Fruit fly (Drosophila melanogaster): ENCODE data around the gene CG8003.

CG8003 gene

DNA sequence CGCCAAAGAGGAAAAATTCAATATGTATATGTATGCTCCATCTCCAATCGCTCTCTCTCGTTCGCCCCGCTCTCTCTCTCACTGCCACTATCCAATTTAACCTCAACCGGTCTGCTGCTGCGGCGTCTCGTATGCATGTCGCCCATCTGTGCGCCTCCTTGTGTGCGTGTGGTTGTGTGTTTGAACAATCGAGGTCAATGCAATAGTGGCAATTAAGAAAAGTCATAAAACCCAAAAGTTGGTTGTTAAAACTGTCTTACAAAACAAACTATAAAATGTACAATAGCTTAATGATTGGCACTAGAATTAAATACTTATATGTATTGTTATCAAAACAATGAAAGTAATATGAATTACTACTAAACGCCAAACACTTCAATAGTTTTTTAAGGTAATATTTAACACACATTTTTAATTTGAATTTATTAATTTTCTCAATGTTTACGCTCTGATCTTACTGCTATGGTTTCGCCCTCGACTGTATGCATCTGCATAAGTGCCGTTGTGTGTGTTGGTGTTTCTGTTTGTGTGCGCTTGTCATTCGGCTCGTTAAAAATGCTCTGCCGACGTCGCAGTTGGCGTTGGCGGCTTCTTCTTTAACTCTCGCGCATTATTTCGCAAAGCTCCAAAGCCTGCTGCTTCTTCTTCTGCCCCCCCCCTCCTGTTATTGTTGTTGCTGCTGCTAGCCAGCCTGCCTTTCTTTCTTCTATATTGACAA lies 4.3 kb downstream of the CG8003 start (continued):
- peak; percentile 70 for TF ChIP-seq CG4360 (GFP tag; IDR thresholded peaks at IDR 0.05)
- peak; percentile 86 for TF ChIP-seq Bteb2 (GFP tag; optimal IDR thresholded peaks at IDR 0.05)
- peak; percentile 80 for TF ChIP-seq CG31365 (tag; optimal IDR thresholded peaks at IDR 0.05)
- peak; percentile 97 for TF ChIP-seq NfI (GFP tag; optimal IDR thresholded peaks at IDR 0.05)
- peak; percentile 59 for TF ChIP-seq CG7745 (tag; optimal IDR thresholded peaks at IDR 0.05)
- peak; percentile 95 for TF ChIP-seq caup (GFP tag; optimal IDR thresholded peaks at IDR 0.05; ENCODE audit: severe bottlenecking)
- peak; percentile 64 for TF ChIP-seq Antp (GFP tag; optimal IDR thresholded peaks at IDR 0.05)
- no peak for TF ChIP-seq cad (GFP tag; optimal IDR thresholded peaks at IDR 0.05)
- no peak for TF ChIP-seq zen2 (GFP tag; IDR thresholded peaks at IDR 0.05; ENCODE audit: partially characterized antibody)
- peak; percentile 87 for TF ChIP-seq pb (GFP tag; optimal IDR thresholded peaks at IDR 0.05)
- peak; percentile 75 for TF ChIP-seq Atf-2 (GFP tag; optimal IDR thresholded peaks at IDR 0.05)
- TF ChIP-seq CG32532 (GFP tag; IDR thresholded peaks at IDR 0.05): peak; percentile 91
- TF ChIP-seq usp (GFP tag; optimal IDR thresholded peaks at IDR 0.05): no peak
- TF ChIP-seq tap (tag; optimal IDR thresholded peaks at IDR 0.05): peak; percentile 98
- TF ChIP-seq HLH3B (GFP tag; IDR thresholded peaks at IDR 0.05): peak; percentile 92
- TF ChIP-seq CG18476 (GFP tag; optimal IDR thresholded peaks at IDR 0.05): peak; percentile 95
- TF ChIP-seq CG2129 (GFP tag; IDR thresholded peaks at IDR 0.05; ENCODE audit: partially characterized antibody): no peak
- TF ChIP-seq CG1024 (GFP tag; IDR thresholded peaks at IDR 0.05): peak; percentile 65
- TF ChIP-seq sens (GFP tag): peak; percentile 98
- TF ChIP-seq CG17186 (GFP tag; optimal IDR thresholded peaks at IDR 0.05): peak; percentile 89
- TF ChIP-seq CG3726 (GFP tag; IDR thresholded peaks at IDR 0.05): peak; percentile 83; the same call in 1 of the 3 replicates
- TF ChIP-seq CG4328 (GFP tag; optimal IDR thresholded peaks at IDR 0.05): peak; percentile 98
- peak; percentile 84 for TF ChIP-seq Ada2b (GFP tag; IDR thresholded peaks at IDR 0.05)
- peak; percentile 95 for TF ChIP-seq Hand (GFP tag; optimal IDR thresholded peaks at IDR 0.05)
- TF ChIP-seq en (GFP tag; optimal IDR thresholded peaks at IDR 0.05): peak; percentile 67
- TF ChIP-seq nau (GFP tag; optimal IDR thresholded peaks at IDR 0.05): peak; percentile 97
- TF ChIP-seq Sox100B (GFP tag; optimal IDR thresholded peaks at IDR 0.05): peak; percentile 99
- peak; percentile 78 for TF ChIP-seq maf-S (GFP tag; optimal IDR thresholded peaks at IDR 0.05)
- TF ChIP-seq CG10431 (GFP tag; optimal IDR thresholded peaks at IDR 0.05): peak; percentile 94
- TF ChIP-seq slp2 (GFP tag; optimal IDR thresholded peaks at IDR 0.05): peak; percentile 76
- TF ChIP-seq B-H1 (GFP tag; IDR thresholded peaks at IDR 0.05): peak; percentile 89
- TF ChIP-seq dmrt99B (tag; optimal IDR thresholded peaks at IDR 0.05): peak; percentile 99
- peak; percentile 62 for TF ChIP-seq CHES-1-like (GFP tag; optimal IDR thresholded peaks at IDR 0.05)
- peak; percentile 73 for TF ChIP-seq CG1792 (GFP tag; optimal IDR thresholded peaks at IDR 0.05)
- peak; percentile 53; the same call in 1 of the 2 replicates for TF ChIP-seq CG17612 (GFP tag; IDR thresholded peaks at IDR 0.05)
- peak; percentile 99 for TF ChIP-seq CG12659 (GFP tag; optimal IDR thresholded peaks at IDR 0.05)
- TF ChIP-seq CG8281 (tag; optimal IDR thresholded peaks at IDR 0.05): peak; percentile 90
- peak; percentile 97 for TF ChIP-seq Spps (tag; optimal IDR thresholded peaks at IDR 0.05)
- no peak for TF ChIP-seq bbx (GFP tag; IDR thresholded peaks at IDR 0.05; ENCODE audit: partially characterized antibody)
- peak; percentile 67 for TF ChIP-seq tx (GFP tag; optimal IDR thresholded peaks at IDR 0.05)
- peak; percentile 89 for TF ChIP-seq D19B (GFP tag; optimal IDR thresholded peaks at IDR 0.05)
- TF ChIP-seq CG7928 (GFP tag; optimal IDR thresholded peaks at IDR 0.05): peak; percentile 75
- TF ChIP-seq Dbx (GFP tag; IDR thresholded peaks at IDR 0.05): peak; percentile 90
- peak; percentile 87 for TF ChIP-seq Awh (GFP tag; IDR thresholded peaks at IDR 0.05)
- peak; percentile 99 for TF ChIP-seq CoRest (tag; optimal IDR thresholded peaks at IDR 0.05)
- TF ChIP-seq salm (tag; optimal IDR thresholded peaks at IDR 0.05): peak; percentile 97
- no peak for TF ChIP-seq Tbp (GFP tag; optimal IDR thresholded peaks at IDR 0.05)
- TF ChIP-seq CG6175 (GFP tag; IDR thresholded peaks at IDR 0.05): peak; percentile 77; the same call in 2 of the 3 replicates
- TF ChIP-seq CG2199 (GFP tag; IDR thresholded peaks at IDR 0.05): peak; percentile 41; the same call in 2 of the 3 replicates
- TF ChIP-seq CG14667 (GFP tag; IDR thresholded peaks at IDR 0.05): peak; percentile 86

Measured in whole organism, embryonic.